Fruit fly (Drosophila melanogaster): Measurements from ENCODE around the gene Sf3b5.

Gene Sf3b5

DNA sequence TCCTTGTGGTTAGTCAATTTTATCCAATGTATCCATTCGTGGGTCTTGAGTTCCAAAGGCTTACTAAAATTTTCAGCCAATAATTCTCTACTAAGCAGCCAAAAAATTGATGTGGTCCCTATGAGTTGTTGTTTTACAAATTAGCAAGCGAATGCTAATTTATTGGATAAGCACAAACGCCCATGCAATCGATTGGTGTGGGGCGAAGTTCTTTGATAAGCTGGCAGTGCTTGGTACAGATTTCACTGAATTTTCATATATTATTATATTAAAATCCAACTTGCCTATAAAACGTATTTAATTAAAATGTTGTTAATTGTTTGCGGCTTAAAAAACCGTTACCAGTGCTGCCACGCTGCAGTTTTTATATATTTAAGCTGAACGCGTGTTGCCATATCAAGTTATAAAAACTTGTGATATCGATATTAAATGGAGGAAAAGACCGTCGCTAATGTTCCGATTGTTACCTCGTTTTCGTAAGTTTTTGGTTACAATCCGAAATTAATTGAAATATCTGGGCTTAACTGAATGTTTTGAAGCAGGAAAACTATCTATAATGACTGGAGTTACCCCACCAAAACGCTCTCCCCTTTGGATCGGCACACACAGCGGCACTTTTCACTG lies 11.4 kb downstream of the Sf3b5 start, which contains the start of the genes CG31100 and CG11980 (continued):
- TF ChIP-seq stwl (tag; optimal IDR thresholded peaks at IDR 0.05) (peak; percentile 75), CG12659 (GFP tag; optimal IDR thresholded peaks at IDR 0.05) (peak; percentile 61)

- TF ChIP-seq rib (GFP tag; IDR thresholded peaks at IDR 0.05) (no peak), CG2120 (GFP tag; optimal IDR thresholded peaks at IDR 0.05) (peak; percentile 19), Med (GFP tag) (peak; percentile 73), Fer3 (tag; optimal IDR thresholded peaks at IDR 0.05) (peak; percentile 10), row (GFP tag; IDR thresholded peaks at IDR 0.05) (peak; percentile 21; the same call in 1 of the 3 replicates), kni (GFP tag; optimal IDR thresholded peaks at IDR 0.05) (no peak), sd (tag; optimal IDR thresholded peaks at IDR 0.05) (peak; percentile 34), CG3726 (GFP tag; IDR thresholded peaks at IDR 0.05) (0 out of 3 replicates have a peak, but pooled peaks have one; percentile 6), CG7372 (GFP tag; IDR thresholded peaks at IDR 0.05) (no peak), CG13775 (GFP tag; optimal IDR thresholded peaks at IDR 0.05) (no peak), D19B (GFP tag; optimal IDR thresholded peaks at IDR 0.05) (peak; percentile 75), Hmr (GFP tag; optimal IDR thresholded peaks at IDR 0.05) (peak; percentile 4), crc (GFP tag; optimal IDR thresholded peaks at IDR 0.05) (no peak)
These were observed 12.6 kb downstream of the Sf3b5 start for dm6 chr3R:9002542-9002941.

- TF ChIP-seq CG12071 (GFP tag; optimal IDR thresholded peaks at IDR 0.05) = no peak
- peak; percentile 72 for TF ChIP-seq Blimp-1 (GFP tag; optimal IDR thresholded peaks at IDR 0.05)
- TF ChIP-seq Deaf1 (tag; optimal IDR thresholded peaks at IDR 0.05) = peak; percentile 87
- TF ChIP-seq vnd (GFP tag; IDR thresholded peaks at IDR 0.05; ENCODE audit: partially characterized antibody) = no peak
- no peak for TF ChIP-seq Dref (GFP tag; IDR thresholded peaks at IDR 0.05)
- no peak for TF ChIP-seq CG6813 (GFP tag; optimal IDR thresholded peaks at IDR 0.05)
- peak; percentile 25; the same call in 1 of the 2 replicates for TF ChIP-seq CG13287 (GFP tag; IDR thresholded peaks at IDR 0.05; ENCODE audit: partially characterized antibody)
- no peak for TF ChIP-seq mam (GFP tag; optimal IDR thresholded peaks at IDR 0.05)
- TF ChIP-seq CG12769 (tag; optimal IDR thresholded peaks at IDR 0.05) = peak; percentile 89
- 0 out of 4 replicates have a peak, but pooled peaks have one; percentile 43 for TF ChIP-seq chinmo (GFP tag; IDR thresholded peaks at IDR 0.05; ENCODE audit: partially characterized antibody)
- no peak for TF ChIP-seq CG7556 (GFP tag; optimal IDR thresholded peaks at IDR 0.05)
- no peak for TF ChIP-seq CG14860 (GFP tag; IDR thresholded peaks at IDR 0.05; ENCODE audit: partially characterized antibody)
- TF ChIP-seq salm (tag; optimal IDR thresholded peaks at IDR 0.05) = no peak
- TF ChIP-seq HLH54F (GFP tag; optimal IDR thresholded peaks at IDR 0.05) = no peak
- TF ChIP-seq B-H2 (GFP tag; optimal IDR thresholded peaks at IDR 0.05) = peak; percentile 37
- TF ChIP-seq oc (tag; optimal IDR thresholded peaks at IDR 0.05) = peak; percentile 63
- TF ChIP-seq stc (GFP tag; IDR thresholded peaks at IDR 0.05) = 0 out of 2 replicates have a peak, but pooled peaks have one; percentile 11
- peak in 1 of 2 experiments; percentile 9 for TF ChIP-seq Pdp1 (GFP tag; optimal IDR thresholded peaks at IDR 0.05)
- no peak for TF ChIP-seq Dip3 (GFP tag; optimal IDR thresholded peaks at IDR 0.05)
- no peak for TF ChIP-seq nau (GFP tag; optimal IDR thresholded peaks at IDR 0.05)
- no peak for TF ChIP-seq al (GFP tag; IDR thresholded peaks at IDR 0.05)
- no peak for TF ChIP-seq Asciz (GFP tag; optimal IDR thresholded peaks at IDR 0.05)
- TF ChIP-seq CG13894 (tag; optimal IDR thresholded peaks at IDR 0.05) = peak; percentile 40
- TF ChIP-seq CG10979 (tag; optimal IDR thresholded peaks at IDR 0.05) = no peak
- TF ChIP-seq CG10543 (GFP tag; optimal IDR thresholded peaks at IDR 0.05) = peak; percentile 11
- peak; percentile 89 for TF ChIP-seq sd (tag; optimal IDR thresholded peaks at IDR 0.05)
- TF ChIP-seq CG15269 (tag; optimal IDR thresholded peaks at IDR 0.05) = no peak
- no peak for TF ChIP-seq CG5953 (GFP tag; IDR thresholded peaks at IDR 0.05)
- TF ChIP-seq fd102C (GFP tag; optimal IDR thresholded peaks at IDR 0.05) = no peak
- TF ChIP-seq kni (GFP tag; optimal IDR thresholded peaks at IDR 0.05) = peak; percentile 72
- TF ChIP-seq Dbx (GFP tag; IDR thresholded peaks at IDR 0.05) = peak; percentile 14; the same call in 1 of the 3 replicates
These were observed 13.4 kb downstream of the Sf3b5 start for dm6 chr3R:9001720-9002240.

Measured in whole organism, embryonic.